Worm (Caenorhabditis elegans) whole organism, L3 larva: Measurements from ENCODE around the gene catp-2.

Experiments used
- ceh-9 ChIP-seq: sonication (generic microtip); optimal IDR thresholded peaks from 2 replicates; lab custom pipeline; 2018; ENCODE audit warnings: missing biosample characterization, missing genetic modification characterization
- daf-12 ChIP-seq: fragments of 150-350 bp; optimal IDR thresholded peaks from 2 replicates; lab custom pipeline; 2014; ENCODE audit warnings: missing biosample characterization, missing genetic modification reagents, missing genetic modification characterization
- elt-3 ChIP-seq, 3 experiments: fragments of 150-350 bp in 1 of 3; sonication (generic microtip) in 2 of 3; optimal IDR thresholded peaks; 2 replicates in 2 of 3; 4 replicates in 1 of 3; lab custom pipeline; 2014 to 2017; ENCODE audit warnings: missing biosample characterization in 3 of 3, missing genetic modification characterization in 3 of 3
- lin-15B ChIP-seq: fragments of 150-350 bp; optimal IDR thresholded peaks from 2 replicates; lab custom pipeline; 2014; ENCODE audit warnings: missing biosample characterization, missing genetic modification characterization
- mdl-1 ChIP-seq: fragments of 150-350 bp; optimal IDR thresholded peaks from 2 replicates; lab custom pipeline; 2014; ENCODE audit warnings: missing biosample characterization, missing genetic modification characterization
- nhr-25 ChIP-seq: sonication (generic microtip); optimal IDR thresholded peaks from 2 replicates; lab custom pipeline; 2017; ENCODE audit warnings: missing biosample characterization, missing genetic modification characterization
- nhr-28 ChIP-seq: fragments of 150-350 bp; optimal IDR thresholded peaks from 2 replicates; lab custom pipeline; 2014; ENCODE audit warnings: missing biosample characterization, missing genetic modification characterization

ce11 chrV:4977539-4977938 lies 43.0 kb downstream of the catp-2 start:
- TF ChIP-seq nhr-28 (no peak), ceh-9 (no peak), lin-15B (tag; lab: Kevin White, UChicago) (no peak), mdl-1 (tag; lab: Kevin White, UChicago) (no peak), daf-12 (tag; lab: Kevin White, UChicago) (no peak), nhr-25 (tag; lab: Kevin White, UChicago) (no peak), elt-3 (tag; optimal IDR thresholded peaks at IDR 0.05; lab: Kevin White, UChicago) (no peak)
